Worm (Caenorhabditis elegans): ENCODE results near the gene F53B7.4.

- no peak for TF ChIP-seq ceh-14 (tag; optimal IDR thresholded peaks at IDR 0.05)
- no peak for TF ChIP-seq hlh-6 (tag; optimal IDR thresholded peaks at IDR 0.05)
- no peak for TF ChIP-seq pat-9 (tag; optimal IDR thresholded peaks at IDR 0.05)
- TF ChIP-seq elt-2 (tag; optimal IDR thresholded peaks at IDR 0.05) = no peak
- no peak for TF ChIP-seq ztf-16 (tag; optimal IDR thresholded peaks at IDR 0.05)
- TF ChIP-seq sox-4 (tag; optimal IDR thresholded peaks at IDR 0.05) = no peak
- no peak for TF ChIP-seq che-1 (tag; optimal IDR thresholded peaks at IDR 0.05)
- TF ChIP-seq pha-2 (tag; optimal IDR thresholded peaks at IDR 0.05) = no peak
- TF ChIP-seq pag-3 (tag; optimal IDR thresholded peaks at IDR 0.05; ENCODE audit: borderline replicate concordance) = no peak
- TF ChIP-seq ceh-9 (tag; optimal IDR thresholded peaks at IDR 0.05) = no peak
- TF ChIP-seq pqm-1 (tag; optimal IDR thresholded peaks at IDR 0.05) = no peak
- TF ChIP-seq unc-42 (tag; optimal IDR thresholded peaks at IDR 0.05) = no peak
- TF ChIP-seq nhr-11 (tag; optimal IDR thresholded peaks at IDR 0.05) = no peak
Observed at ce11 chrV:10975091-10975490, 27.2 kb downstream of the F53B7.4 start.
